Worm (Caenorhabditis elegans) whole organism, late embryonic: ENCODE results near the gene galt-1.

ENCODE experiments used
- C08G9.2 ChIP-seq: sonication (generic microtip); optimal IDR thresholded peaks from 2 replicates; lab custom pipeline; 2016; ENCODE audit warnings: mild to moderate bottlenecking, missing genetic modification characterization, moderate library complexity, missing compliant biosample characterization
- ama-1 ChIP-seq: fragments of 150-350 bp; optimal IDR thresholded peaks from 2 replicates; lab custom pipeline; 2014
- nhr-11 ChIP-seq: fragments of 150-350 bp; optimal IDR thresholded peaks from 2 replicates; lab custom pipeline; 2014; ENCODE audit warnings: missing biosample characterization, missing genetic modification characterization
- pax-1 ChIP-seq: fragments of 150-350 bp; optimal IDR thresholded peaks from 2 replicates; lab custom pipeline; 2014; ENCODE audit warnings: missing biosample characterization, missing genetic modification characterization
- pha-4 ChIP-seq: fragments of 150-350 bp; optimal IDR thresholded peaks from 2 replicates; lab custom pipeline; 2018; ENCODE audit warnings: missing biosample characterization, missing genetic modification reagents, missing genetic modification characterization
- ref-2 ChIP-seq: sonication (generic microtip); optimal IDR thresholded peaks from 2 replicates; lab custom pipeline; 2016; ENCODE audit warnings: missing genetic modification characterization, missing compliant biosample characterization
- tbx-2 ChIP-seq: sonication (generic microtip); optimal IDR thresholded peaks from 2 replicates; lab custom pipeline; 2016; ENCODE audit warnings: missing genetic modification characterization, missing compliant biosample characterization
- tbx-7 ChIP-seq: sonication (generic microtip); optimal IDR thresholded peaks from 2 replicates; lab custom pipeline; 2016; ENCODE audit warnings: missing genotype, missing genetic modification characterization, missing compliant biosample characterization
- ztf-16 ChIP-seq: sonication (generic microtip); optimal IDR thresholded peaks from 2 replicates; lab custom pipeline; 2017; ENCODE audit warnings: missing genetic modification characterization, missing compliant biosample characterization

- TF ChIP-seq nhr-11 (no peak), ref-2 (no peak), C08G9.2 (tag; lab: Kevin White, UChicago) (no peak), pha-4 (tag; lab: Kevin White, UChicago) (no peak), ama-1 (lab: Kevin White, UChicago) (no peak), tbx-2 (tag; lab: Kevin White, UChicago) (no peak), ztf-16 (tag; lab: Kevin White, UChicago) (no peak), tbx-7 (no peak), pax-1 (tag; lab: Kevin White, UChicago) (no peak)
Measured at ce11 chrV:5951133-5951532, 20.4 kb downstream of the galt-1 start, which contains the start of gene M03F8.1.
